Worm (Caenorhabditis elegans) whole organism, L2 larva: ENCODE results near the gene F54E2.5.

ENCODE experiments used
- R02D3.7 ChIP-seq: fragments of 150-350 bp; optimal IDR thresholded peaks from 2 replicates; lab custom pipeline; 2014; ENCODE audit warnings: missing biosample characterization, missing genetic modification characterization
- Y55F3AM.14 ChIP-seq: fragments of 200-800 bp; sonication (Bioruptor generic); optimal IDR thresholded peaks from 2 replicates; lab custom pipeline; 2018; ENCODE audit warnings: mild to moderate bottlenecking, missing genetic modification characterization, missing compliant biosample characterization
- ceh-82 ChIP-seq: fragments of 150-350 bp; optimal IDR thresholded peaks from 2 replicates; lab custom pipeline; 2014; ENCODE audit warnings: missing biosample characterization, missing genetic modification characterization
- elt-3 ChIP-seq: sonication (generic microtip); optimal IDR thresholded peaks from 2 replicates; lab custom pipeline; 2017; ENCODE audit warnings: missing biosample characterization, missing genetic modification characterization
- lsy-2 ChIP-seq, 2 experiments: fragments of 150-350 bp in 1 of 2; sonication (generic microtip) in 1 of 2; optimal IDR thresholded peaks; 2 replicates each; lab custom pipeline; 2014 to 2017; ENCODE audit warnings: missing biosample characterization in 2 of 2, missing genetic modification characterization in 2 of 2
- mdl-1 ChIP-seq, 2 experiments: fragments of 150-350 bp in 1 of 2; sonication (generic microtip) in 1 of 2; optimal IDR thresholded peaks; 2 replicates each; lab custom pipeline; 2017; ENCODE audit warnings: missing biosample characterization in 2 of 2, missing genetic modification characterization in 2 of 2
- nhr-237 ChIP-seq: fragments of 150-350 bp; optimal IDR thresholded peaks from 2 replicates; lab custom pipeline; 2014; ENCODE audit warnings: missing biosample characterization, missing genetic modification characterization
- nhr-77 ChIP-seq: fragments of 150-350 bp; optimal IDR thresholded peaks from 2 replicates; lab custom pipeline; 2014; ENCODE audit warnings: missing biosample characterization, missing genetic modification characterization
- skn-1 ChIP-seq: sonication (generic microtip); optimal IDR thresholded peaks from 2 replicates; lab custom pipeline; 2017; ENCODE audit warnings: missing biosample characterization, missing genetic modification characterization
- snpc-4 ChIP-seq: fragments of 150-350 bp; optimal IDR thresholded peaks from 2 replicates; lab custom pipeline; 2014; ENCODE audit warnings: missing biosample characterization, missing genetic modification characterization
- unc-39 ChIP-seq: fragments of 150-350 bp; optimal IDR thresholded peaks from 2 replicates; lab custom pipeline; 2014; ENCODE audit warnings: missing biosample characterization, missing genetic modification characterization
- unc-62 ChIP-seq: fragments of 150-350 bp; optimal IDR thresholded peaks from 2 replicates; lab custom pipeline; 2014; ENCODE audit warnings: missing biosample characterization, missing genetic modification reagents, missing genetic modification characterization

DNA sequence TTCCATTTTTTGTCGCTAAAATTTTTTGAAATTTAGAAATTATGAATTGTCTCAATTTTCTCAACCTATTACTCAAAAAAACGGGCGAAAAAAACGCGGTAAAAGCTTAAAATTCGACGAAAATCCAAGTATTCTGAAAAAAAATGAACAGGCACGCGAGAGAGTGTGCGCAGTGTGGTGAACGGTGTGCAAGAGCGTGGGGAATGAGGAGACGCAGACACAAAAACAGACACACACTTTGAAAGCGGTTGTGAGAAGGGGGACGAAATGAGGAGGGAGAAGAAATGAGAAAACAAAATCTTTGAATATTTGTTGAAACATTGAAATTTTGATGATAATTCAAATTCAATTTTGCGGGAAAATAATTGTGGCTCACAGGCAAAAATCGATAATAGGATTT is 11.0 kb upstream of the F54E2.5 start, which contains the start of gene T03D3.5:
- TF ChIP-seq nhr-77 (no peak), elt-3 (tag; lab: Kevin White, UChicago) (no peak), skn-1 (no peak), snpc-4 (tag; lab: Kevin White, UChicago) (no peak), nhr-237 (tag; lab: Kevin White, UChicago) (no peak), unc-62 (no peak), lsy-2 (tag; optimal IDR thresholded peaks at IDR 0.05; lab: Kevin White, UChicago) (no peak), R02D3.7 (tag; lab: Kevin White, UChicago) (no peak), ceh-82 (tag; lab: Kevin White, UChicago) (no peak), mdl-1 (tag; optimal IDR thresholded peaks at IDR 0.05; lab: Kevin White, UChicago) (no peak), Y55F3AM.14 (no peak), unc-39 (tag; lab: Kevin White, UChicago) (no peak)
